Fruit fly (Drosophila melanogaster) whole organism, embryonic: ENCODE data around the gene CG7530.

Source experiments
- Atf6 ChIP-seq: fragments of 200-800 bp; sonication (Bioruptor generic); IDR thresholded peaks from 2 replicates; pipeline ENCODE4 v1.3.6; 2022; ENCODE audit warnings: missing biosample characterization, missing genetic modification characterization
- Bteb2 ChIP-seq: fragments of 200-800 bp; sonication (Bioruptor generic); optimal IDR thresholded peaks from 2 replicates; lab custom pipeline; 2016; ENCODE audit warnings: missing biosample characterization, missing genetic modification characterization
- CG12299 ChIP-seq: fragments of 200-800 bp; sonication (Bioruptor generic); optimal IDR thresholded peaks from 2 replicates; lab custom pipeline; 2018; ENCODE audit warnings: missing biosample characterization, mild to moderate bottlenecking, missing genetic modification characterization
- CG15514 ChIP-seq: fragments of 200-800 bp; sonication (Bioruptor generic); optimal IDR thresholded peaks from 3 replicates; lab custom pipeline; 2017; ENCODE audit warnings: missing biosample characterization, missing genetic modification characterization, mild to moderate bottlenecking, moderate library complexity, missing genetic modification reagents
- CG15601 ChIP-seq: fragments of 200-800 bp; sonication (Bioruptor generic); optimal IDR thresholded peaks from 3 replicates; lab custom pipeline; 2019; ENCODE audit warnings: missing biosample characterization, mild to moderate bottlenecking, missing genetic modification characterization, moderate library complexity
- CG18476 ChIP-seq: fragments of 200-800 bp; sonication (Bioruptor generic); optimal IDR thresholded peaks from 2 replicates; lab custom pipeline; 2016; ENCODE audit warnings: missing biosample characterization, mild to moderate bottlenecking, missing genetic modification characterization
- CG18764 ChIP-seq: fragments of 200-800 bp; sonication (Bioruptor generic); optimal IDR thresholded peaks from 3 replicates; lab custom pipeline; 2016; ENCODE audit warnings: missing biosample characterization, missing genetic modification characterization
- CG31224 ChIP-seq: fragments of 200-800 bp; sonication (Bioruptor generic); IDR thresholded peaks from 2 replicates; pipeline ENCODE4 v1.3.6; 2022; ENCODE audit warnings: missing biosample characterization, missing genetic modification characterization
- CG33213 ChIP-seq: fragments of 200-800 bp; sonication (Bioruptor generic); optimal IDR thresholded peaks from 3 replicates; lab custom pipeline; 2016; ENCODE audit warnings: missing biosample characterization, missing genetic modification characterization
- CG42726 ChIP-seq: fragments of 200-800 bp; sonication (Bioruptor generic); IDR thresholded peaks from 2 replicates; pipeline ENCODE4 v1.3.6; 2022; ENCODE audit warnings: missing biosample characterization, missing genetic modification characterization; ENCODE audit not compliant: partially characterized antibody
- CG4707 ChIP-seq: fragments of 200-800 bp; sonication (Bioruptor generic); optimal IDR thresholded peaks from 2 replicates; lab custom pipeline; 2018; ENCODE audit warnings: missing biosample characterization, mild to moderate bottlenecking, missing genetic modification characterization, moderate library complexity
- CG4730 ChIP-seq: fragments of 200-800 bp; sonication (Bioruptor generic); IDR thresholded peaks from 2 replicates; pipeline ENCODE4 v1.3.6; 2022; ENCODE audit warnings: missing biosample characterization, missing genetic modification characterization
- CG6689 ChIP-seq: fragments of 200-800 bp; sonication (Bioruptor generic); IDR thresholded peaks from 2 replicates; pipeline ENCODE4 v1.3.6; 2022; ENCODE audit warnings: missing biosample characterization, missing genetic modification characterization
- CrebB ChIP-seq: fragments of 200-800 bp; sonication (Bioruptor generic); optimal IDR thresholded peaks from 3 replicates; lab custom pipeline; 2018; ENCODE audit warnings: missing biosample characterization, mild to moderate bottlenecking, missing genetic modification characterization
- Deaf1 ChIP-seq: fragments of 200-800 bp; optimal IDR thresholded peaks from 3 replicates; lab custom pipeline; 2019; ENCODE audit warnings: missing biosample characterization, mild to moderate bottlenecking, missing genetic modification characterization, moderate library complexity
- Dp ChIP-seq: fragments of 200-800 bp; sonication (Bioruptor generic); optimal IDR thresholded peaks from 2 replicates; lab custom pipeline; 2018; ENCODE audit warnings: missing biosample characterization, mild to moderate bottlenecking, missing genetic modification characterization, moderate library complexity
- Ets65A ChIP-seq: fragments of 200-800 bp; sonication (Bioruptor generic); peaks from one replicate; lab custom pipeline; 2016; ENCODE audit warnings: missing biosample characterization, missing genetic modification characterization
- H15 ChIP-seq: fragments of 200-800 bp; sonication (Bioruptor generic); IDR thresholded peaks from 3 replicates; pipeline ENCODE4 v1.3.6; 2022; ENCODE audit warnings: missing biosample characterization, missing genetic modification characterization
- Lhr ChIP-seq: fragments of 200-800 bp; sonication (Bioruptor generic); optimal IDR thresholded peaks from 3 replicates; lab custom pipeline; 2017; ENCODE audit warnings: mild to moderate bottlenecking, missing biosample characterization, missing genetic modification reagents, missing genetic modification characterization
- MBD-R2 ChIP-seq: fragments of 200-800 bp; sonication (Bioruptor generic); IDR thresholded peaks from 2 replicates; pipeline ENCODE4 v1.3.6; 2022; ENCODE audit warnings: missing biosample characterization, missing genetic modification characterization
- Meics ChIP-seq: fragments of 200-800 bp; sonication (Bioruptor generic); optimal IDR thresholded peaks from 2 replicates; lab custom pipeline; 2017; ENCODE audit warnings: missing biosample characterization, mild to moderate bottlenecking, missing genetic modification characterization
- Nf-YC ChIP-seq: fragments of 200-800 bp; optimal IDR thresholded peaks from 3 replicates; lab custom pipeline; 2019; ENCODE audit warnings: missing biosample characterization, mild to moderate bottlenecking, missing genetic modification characterization, moderate library complexity
- PHDP ChIP-seq: fragments of 200-800 bp; sonication (Bioruptor generic); optimal IDR thresholded peaks from 3 replicates; lab custom pipeline; 2018; ENCODE audit warnings: missing biosample characterization, mild to moderate bottlenecking, missing genetic modification characterization, moderate library complexity
- Sin3A ChIP-seq: fragments of >200 bp; optimal IDR thresholded peaks from 2 replicates; lab custom pipeline; 2018
- Sox100B ChIP-seq: fragments of 200-800 bp; sonication (Bioruptor generic); optimal IDR thresholded peaks from 3 replicates; lab custom pipeline; 2018; ENCODE audit warnings: missing biosample characterization, mild to moderate bottlenecking, missing genetic modification characterization
- Stat92E ChIP-seq, 3 experiments: fragments of >200 bp in 2 of 3; fragments of 200-800 bp in 1 of 3; sonication (Bioruptor generic) in 1 of 3; optimal IDR thresholded peaks; 2 replicates each; lab custom pipeline; 2017 to 2019; ENCODE audit warnings: missing biosample characterization in 3 of 3, missing genetic modification characterization in 3 of 3, mild to moderate bottlenecking in 1 of 3, moderate library complexity in 1 of 3
- Taf1 ChIP-seq: fragments of 200-800 bp; sonication (Bioruptor generic); IDR thresholded peaks from 2 replicates; pipeline ENCODE4 v1.3.6; 2022; ENCODE audit warnings: missing biosample characterization, missing genetic modification characterization
- Trl ChIP-seq, 3 experiments: fragments of >200 bp in 2 of 3; fragments of 200-800 bp in 1 of 3; sonication (Bioruptor generic) in 1 of 3; optimal IDR thresholded peaks; 2 replicates in 1 of 3; 3 replicates in 2 of 3; lab custom pipeline; 2016 to 2017; ENCODE audit warnings: missing biosample characterization in 1 of 3, missing genetic modification characterization in 1 of 3
- ash1 ChIP-seq: fragments of 200-800 bp; sonication (Bioruptor generic); optimal IDR thresholded peaks from 2 replicates; lab custom pipeline; 2018; ENCODE audit warnings: missing biosample characterization, mild to moderate bottlenecking, missing genetic modification characterization
- bigmax ChIP-seq: fragments of 200-800 bp; sonication (Bioruptor generic); optimal IDR thresholded peaks from 2 replicates; lab custom pipeline; 2018; ENCODE audit warnings: missing biosample characterization, mild to moderate bottlenecking, missing genetic modification characterization
- bowl ChIP-seq: fragments of 200-800 bp; sonication (Bioruptor generic); IDR thresholded peaks from 2 replicates; pipeline ENCODE4 v1.3.6; 2022; ENCODE audit warnings: missing biosample characterization, missing genetic modification characterization
- cato ChIP-seq: fragments of 200-800 bp; sonication (Bioruptor generic); optimal IDR thresholded peaks from 2 replicates; lab custom pipeline; 2016; ENCODE audit warnings: missing biosample characterization, missing genetic modification characterization, borderline replicate concordance
- chinmo ChIP-seq: fragments of 200-800 bp; sonication (Bioruptor generic); IDR thresholded peaks from 4 replicates; pipeline ENCODE4 v1.3.6; 2022; ENCODE audit warnings: missing biosample characterization, missing genetic modification characterization; ENCODE audit not compliant: partially characterized antibody
- crp ChIP-seq, 2 experiments: fragments of 200-800 bp; sonication (Bioruptor generic); optimal IDR thresholded peaks; 2 replicates in 1 of 2; 3 replicates in 1 of 2; lab custom pipeline; 2017; ENCODE audit warnings: missing biosample characterization in 2 of 2, missing genetic modification characterization in 2 of 2, mild to moderate bottlenecking in 1 of 2, moderate library complexity in 1 of 2
- eve ChIP-seq, 2 experiments: fragments of >200 bp; optimal IDR thresholded peaks; 2 replicates each; lab custom pipeline; 2017; ENCODE audit warnings: missing biosample characterization in 2 of 2, missing genetic modification characterization in 2 of 2
- fru ChIP-seq: fragments of >200 bp; optimal IDR thresholded peaks from 2 replicates; lab custom pipeline; 2017
- grau ChIP-seq: fragments of 200-800 bp; optimal IDR thresholded peaks from 3 replicates; lab custom pipeline; 2019; ENCODE audit warnings: missing biosample characterization, mild to moderate bottlenecking, missing genetic modification characterization, moderate library complexity
- insv ChIP-seq, 2 experiments: fragments of 200-800 bp; sonication (Bioruptor generic); optimal IDR thresholded peaks; 3 replicates each; lab custom pipeline; 2016 to 2018; ENCODE audit warnings: missing biosample characterization in 2 of 2, missing genetic modification characterization in 2 of 2
- inv ChIP-seq: fragments of 200-800 bp; sonication (Bioruptor generic); IDR thresholded peaks from 2 replicates; pipeline ENCODE4 v1.3.6; 2022; ENCODE audit warnings: missing biosample characterization, missing genetic modification characterization; ENCODE audit not compliant: partially characterized antibody
- lola ChIP-seq, 3 experiments: fragments of >200 bp in 2 of 3; fragments of 200-800 bp in 1 of 3; sonication (Bioruptor generic) in 1 of 3; optimal IDR thresholded peaks; 2 replicates each; lab custom pipeline; 2017 to 2019; ENCODE audit warnings: missing biosample characterization in 3 of 3, missing genetic modification characterization in 3 of 3, mild to moderate bottlenecking in 1 of 3, moderate library complexity in 1 of 3
- phol ChIP-seq: fragments of 200-800 bp; sonication (Bioruptor generic); optimal IDR thresholded peaks from 3 replicates; lab custom pipeline; 2018; ENCODE audit warnings: missing biosample characterization, mild to moderate bottlenecking, missing genetic modification characterization, moderate library complexity
- repo ChIP-seq: fragments of 200-800 bp; sonication (Bioruptor generic); optimal IDR thresholded peaks from 2 replicates; lab custom pipeline; 2016; ENCODE audit warnings: missing biosample characterization, missing genetic modification characterization
- rib ChIP-seq: fragments of 200-800 bp; sonication (Bioruptor generic); IDR thresholded peaks from 2 replicates; pipeline ENCODE4 v1.3.6; 2022; ENCODE audit warnings: missing biosample characterization, missing genetic modification characterization
- sim ChIP-seq: fragments of 200-800 bp; sonication (Bioruptor generic); IDR thresholded peaks from 2 replicates; pipeline ENCODE4 v1.3.6; 2022; ENCODE audit warnings: missing biosample characterization, missing genetic modification characterization
- so ChIP-seq: fragments of 200-800 bp; sonication (Bioruptor generic); IDR thresholded peaks from 3 replicates; pipeline ENCODE4 v1.3.6; 2022; ENCODE audit warnings: missing biosample characterization, missing genetic modification characterization
- sob ChIP-seq: fragments of 200-800 bp; sonication (Bioruptor generic); IDR thresholded peaks from 2 replicates; pipeline ENCODE4 v1.3.6; 2022; ENCODE audit warnings: missing biosample characterization, missing genetic modification characterization
- ssp ChIP-seq: fragments of 200-800 bp; sonication (Bioruptor generic); IDR thresholded peaks from 2 replicates; pipeline ENCODE4 v1.3.6; 2022; ENCODE audit warnings: missing biosample characterization, missing genetic modification characterization
- tgo ChIP-seq: fragments of 200-800 bp; sonication (Bioruptor generic); IDR thresholded peaks from 3 replicates; pipeline ENCODE4 v1.3.6; 2022; ENCODE audit warnings: missing biosample characterization, missing genetic modification characterization
- tio ChIP-seq: fragments of 200-800 bp; sonication (Bioruptor generic); optimal IDR thresholded peaks from 2 replicates; lab custom pipeline; 2017; ENCODE audit warnings: missing biosample characterization, missing genetic modification characterization, inconsistent platforms
- zf30C ChIP-seq: fragments of 200-800 bp; sonication (Bioruptor generic); optimal IDR thresholded peaks from 3 replicates; lab custom pipeline; 2018; ENCODE audit warnings: missing biosample characterization, mild to moderate bottlenecking, missing genetic modification characterization

The CG7530 gene

dm6 chr3R:14739501-14740252, 8.4 kb upstream of the CG7530 start (continued):
- TF ChIP-seq chinmo (GFP tag; lab: Robert Waterston, UW) (peak; percentile 33; the same call in 2 of the 4 replicates), CG42726 (GFP tag; lab: Robert Waterston, UW) (no peak), Atf6 (no peak), tio (no peak), PHDP (tag; lab: Kevin White, UChicago) (no peak), cato (GFP tag; lab: Kevin White, UChicago) (no peak), bigmax (GFP tag; lab: Kevin White, UChicago) (peak; percentile 87), Deaf1 (no peak), eve (GFP tag; optimal IDR thresholded peaks at IDR 0.05; lab: Kevin White, UChicago) (peak in 1 of 2 experiments; percentile 82), MBD-R2 (GFP tag; lab: Robert Waterston, UW) (peak; percentile 8; the same call in 1 of the 2 replicates), grau (tag; lab: Kevin White, UChicago) (no peak), tgo (no peak), Lhr (GFP tag; lab: Kevin White, UChicago) (no peak), fru (lab: Kevin White, UChicago) (no peak), Nf-YC (tag; lab: Kevin White, UChicago) (no peak), Ets65A (peak; percentile 7), H15 (no peak), CrebB (tag; lab: Kevin White, UChicago) (no peak), rib (no peak), phol (tag; lab: Kevin White, UChicago) (peak; percentile 0), CG33213 (GFP tag; lab: Kevin White, UChicago) (no peak), CG12299 (tag; lab: Kevin White, UChicago) (no peak), sob (GFP tag; lab: Robert Waterston, UW) (no peak), ssp (GFP tag; lab: Robert Waterston, UW) (no peak), inv (GFP tag; lab: Robert Waterston, UW) (no peak), CG15514 (GFP tag; lab: Kevin White, UChicago) (no peak), repo (GFP tag; lab: Kevin White, UChicago) (no peak), CG31224 (GFP tag; lab: Robert Waterston, UW) (no peak), insv (GFP tag; optimal IDR thresholded peaks at IDR 0.05; lab: Kevin White, UChicago) (peak in 1 of 2 experiments; percentile 21), Trl (optimal IDR thresholded peaks at IDR 0.05; lab: Kevin White, UChicago) (no peak), Trl (GFP tag; optimal IDR thresholded peaks at IDR 0.05; lab: Kevin White, UChicago) (no peak), CG18476 (no peak), zf30C (GFP tag; lab: Kevin White, UChicago) (no peak), CG15601 (no peak), lola (GFP tag; optimal IDR thresholded peaks at IDR 0.05; lab: Kevin White, UChicago) (peak in 1 of 3 experiments; percentile 63), crp (GFP tag; optimal IDR thresholded peaks at IDR 0.05; lab: Kevin White, UChicago) (no peak), Stat92E (GFP tag; optimal IDR thresholded peaks at IDR 0.05; lab: Kevin White, UChicago) (no peak), sim (GFP tag; lab: Robert Waterston, UW) (no peak), Sox100B (GFP tag; lab: Kevin White, UChicago) (no peak), Bteb2 (no peak), CG18764 (GFP tag; lab: Kevin White, UChicago) (no peak), bowl (no peak), so (GFP tag; lab: Robert Waterston, UW) (no peak), ash1 (GFP tag; lab: Kevin White, UChicago) (no peak), Taf1 (GFP tag; lab: Robert Waterston, UW) (no peak), CG6689 (GFP tag; lab: Robert Waterston, UW) (no peak), Meics (no peak), Sin3A (lab: Kevin White, UChicago) (no peak), CG4707 (GFP tag; lab: Kevin White, UChicago) (no peak), CG4730 (GFP tag; lab: Robert Waterston, UW) (no peak), Dp (GFP tag; lab: Kevin White, UChicago) (no peak)
